Worm (Caenorhabditis elegans) whole organism, L4 larva: ENCODE measurements around the gene K02F6.7.
"Not testable (repeated sequence)": the region's sequence is repeated elsewhere in the genome, so short reads cannot be mapped to it uniquely, and the experiment has no call there.

Experiments used
- Y48G9A.11 ChIP-seq: fragments of 200-800 bp; sonication (Bioruptor generic); IDR thresholded peaks from 2 replicates; pipeline ENCODE4 v1.3.6; 2022; ENCODE audit warnings: missing genetic modification reagents, missing genetic modification characterization, missing compliant biosample characterization
- Y5F2A.4 ChIP-seq: fragments of 200-800 bp; sonication (Bioruptor generic); optimal IDR thresholded peaks from 2 replicates; lab custom pipeline; 2018; ENCODE audit warnings: mild to moderate bottlenecking, missing genetic modification characterization, missing compliant biosample characterization
- ZK546.5 ChIP-seq, 2 experiments: sonication (generic microtip); optimal IDR thresholded peaks; 2 replicates each; lab custom pipeline; 2017; ENCODE audit warnings: missing biosample characterization in 2 of 2, missing genetic modification characterization in 2 of 2
- arid-1 ChIP-seq: fragments of 200-800 bp; sonication (Bioruptor generic); conservative IDR thresholded peaks from 2 replicates; pipeline ENCODE4 v1.3.6; 2022; ENCODE audit warnings: missing genetic modification reagents, missing genetic modification characterization, missing compliant biosample characterization
- attf-4 ChIP-seq: sonication (generic microtip); optimal IDR thresholded peaks from 3 replicates; lab custom pipeline; 2017; ENCODE audit warnings: missing biosample characterization, missing genetic modification characterization
- ceh-20 ChIP-seq: fragments of 200-800 bp; sonication (Bioruptor generic); IDR thresholded peaks from 2 replicates; pipeline ENCODE4 v1.3.6; 2022; ENCODE audit warnings: missing genetic modification reagents, missing genetic modification characterization, missing compliant biosample characterization
- ceh-28 ChIP-seq: fragments of 150-350 bp; optimal IDR thresholded peaks from 2 replicates; lab custom pipeline; 2014; ENCODE audit warnings: missing biosample characterization, missing genetic modification reagents, missing genetic modification characterization
- cey-2 ChIP-seq: sonication (generic microtip); optimal IDR thresholded peaks from 3 replicates; lab custom pipeline; 2017; ENCODE audit warnings: missing genetic modification characterization, mild to moderate bottlenecking, missing compliant biosample characterization, antibody characterized with exemption, borderline replicate concordance; ENCODE audit not compliant: insufficient read depth
- dmd-6 ChIP-seq: fragments of 200-800 bp; sonication (Bioruptor generic); IDR thresholded peaks from 2 replicates; pipeline ENCODE4 v1.3.6; 2022; ENCODE audit warnings: missing genetic modification reagents, missing genetic modification characterization, missing compliant biosample characterization
- fkh-10 ChIP-seq: fragments of 150-350 bp; optimal IDR thresholded peaks from 2 replicates; lab custom pipeline; 2014; ENCODE audit warnings: missing biosample characterization, missing genetic modification reagents, missing genetic modification characterization
- fos-1 ChIP-seq: fragments of 150-350 bp; optimal IDR thresholded peaks from 2 replicates; lab custom pipeline; 2014; ENCODE audit warnings: missing biosample characterization, missing genetic modification characterization
- hlh-11 ChIP-seq: fragments of 200-800 bp; sonication (Bioruptor generic); optimal IDR thresholded peaks from 2 replicates; lab custom pipeline; 2018; ENCODE audit warnings: mild to moderate bottlenecking, missing genetic modification characterization, missing compliant biosample characterization
- hlh-30 ChIP-seq: sonication (generic microtip); optimal IDR thresholded peaks from 2 replicates; lab custom pipeline; 2017; ENCODE audit warnings: antibody characterized with exemption, mild to moderate bottlenecking, missing genetic modification characterization, missing compliant biosample characterization; ENCODE audit not compliant: insufficient read depth
- lin-1 ChIP-seq: fragments of 200-800 bp; sonication (Bioruptor generic); IDR thresholded peaks from 2 replicates; pipeline ENCODE4 v1.3.6; 2022; ENCODE audit warnings: missing genetic modification reagents, missing genetic modification characterization, missing compliant biosample characterization
- lin-39 ChIP-seq: fragments of 150-350 bp; optimal IDR thresholded peaks from 2 replicates; lab custom pipeline; 2014; ENCODE audit warnings: missing biosample characterization, missing genetic modification reagents, missing genetic modification characterization
- lsy-2 ChIP-seq, 2 experiments: fragments of 150-350 bp in 1 of 2; sonication (generic microtip) in 1 of 2; optimal IDR thresholded peaks; 2 replicates each; lab custom pipeline; 2014 to 2017; ENCODE audit warnings: missing biosample characterization in 2 of 2, missing genetic modification characterization in 2 of 2
- madf-5 ChIP-seq, 2 experiments: fragments of 200-800 bp; sonication (Bioruptor generic); IDR thresholded peaks; 2 replicates each; pipeline ENCODE4 v1.3.6; 2022; ENCODE audit warnings: missing compliant biosample characterization in 2 of 2, missing genetic modification characterization in 2 of 2
- mdt-29 ChIP-seq: fragments of 200-800 bp; sonication (Bioruptor generic); IDR thresholded peaks from 2 replicates; pipeline ENCODE4 v1.3.6; 2022; ENCODE audit warnings: missing genetic modification reagents, missing genetic modification characterization, missing compliant biosample characterization
- mxl-2 ChIP-seq: fragments of 200-800 bp; sonication (Bioruptor generic); conservative IDR thresholded peaks from 2 replicates; pipeline ENCODE4 v1.3.6; 2022; ENCODE audit warnings: missing genetic modification reagents, missing genetic modification characterization, missing compliant biosample characterization
- mxl-3 ChIP-seq: fragments of 200-800 bp; sonication (Bioruptor generic); optimal IDR thresholded peaks from 2 replicates; lab custom pipeline; 2018; ENCODE audit warnings: mild to moderate bottlenecking, missing genetic modification characterization, missing compliant biosample characterization
- nhr-10 ChIP-seq: fragments of 150-350 bp; optimal IDR thresholded peaks from 2 replicates; lab custom pipeline; 2014; ENCODE audit warnings: missing biosample characterization, missing genetic modification characterization
- nhr-102 ChIP-seq: sonication (generic microtip); optimal IDR thresholded peaks from 2 replicates; lab custom pipeline; 2016; ENCODE audit warnings: mild to moderate bottlenecking, missing genetic modification characterization, moderate library complexity, missing compliant biosample characterization
- nhr-11 ChIP-seq: fragments of 150-350 bp; optimal IDR thresholded peaks from 2 replicates; lab custom pipeline; 2014; ENCODE audit warnings: missing biosample characterization, missing genetic modification characterization
- nhr-77 ChIP-seq: fragments of 150-350 bp; optimal IDR thresholded peaks from 2 replicates; lab custom pipeline; 2014; ENCODE audit warnings: missing biosample characterization, missing genetic modification characterization
- saeg-2 ChIP-seq: fragments of 200-800 bp; sonication (Bioruptor generic); IDR thresholded peaks from 2 replicates; pipeline ENCODE4 v1.3.6; 2022; ENCODE audit warnings: missing genetic modification reagents, missing genetic modification characterization, missing compliant biosample characterization
- sdz-12 ChIP-seq: fragments of 200-800 bp; sonication (Bioruptor generic); optimal IDR thresholded peaks from 2 replicates; lab custom pipeline; 2018; ENCODE audit warnings: mild to moderate bottlenecking, missing genetic modification characterization, missing compliant biosample characterization
- set-16 ChIP-seq: fragments of 200-800 bp; sonication (Bioruptor generic); IDR thresholded peaks from 2 replicates; pipeline ENCODE4 v1.3.6; 2022; ENCODE audit warnings: missing genetic modification reagents, missing genetic modification characterization, missing compliant biosample characterization
- skn-1 ChIP-seq: fragments of 150-350 bp; optimal IDR thresholded peaks from 2 replicates; lab custom pipeline; 2014; ENCODE audit warnings: missing biosample characterization, missing genetic modification characterization
- snpc-1.2 ChIP-seq: fragments of 200-800 bp; sonication (Bioruptor generic); IDR thresholded peaks from 2 replicates; pipeline ENCODE4 v1.3.6; 2022; ENCODE audit warnings: missing genetic modification reagents, missing genetic modification characterization, missing compliant biosample characterization
- unc-39 ChIP-seq: sonication (generic microtip); optimal IDR thresholded peaks from 2 replicates; lab custom pipeline; 2017; ENCODE audit warnings: missing biosample characterization, missing genetic modification characterization
- unc-62 ChIP-seq, 3 experiments: fragments of 150-350 bp in 1 of 3; sonication (generic microtip); optimal IDR thresholded peaks in 2 of 3; peaks in 1 of 3; 1 replicate in 1 of 3; 2 replicates in 2 of 3; lab custom pipeline; 2014 to 2017; ENCODE audit warnings: missing biosample characterization in 3 of 3, missing genetic modification characterization in 3 of 3, missing genetic modification reagents in 3 of 3, missing genotype in 1 of 3
- vab-7 ChIP-seq: fragments of 200-800 bp; sonication (Bioruptor generic); IDR thresholded peaks from 2 replicates; pipeline ENCODE4 v1.3.6; 2022; ENCODE audit warnings: missing genetic modification reagents, missing genetic modification characterization, missing compliant biosample characterization

K02F6.7 gene

ce11 chrII:2545925-2546324 lies 8.3 kb upstream of the K02F6.7 start, which contains the start of gene K02F6.3:
Gene K02F6.3 (plus strand): TSS chrII:2546225.
- no peak for TF ChIP-seq skn-1 (tag; lab: Kevin White, UChicago)
- TF ChIP-seq nhr-77 (tag; lab: Kevin White, UChicago), result no peak
- TF ChIP-seq fos-1 (tag; lab: Kevin White, UChicago), result no peak
- no peak for TF ChIP-seq nhr-102 (tag; lab: Kevin White, UChicago)
- TF ChIP-seq mdt-29, result no peak
- no peak for TF ChIP-seq sdz-12 (GFP tag; lab: Kevin White, UChicago)
- no peak for TF ChIP-seq hlh-30 (tag; lab: Kevin White, UChicago)
- TF ChIP-seq lin-39 (tag; lab: Kevin White, UChicago), result no peak
- no peak for TF ChIP-seq hlh-11
- TF ChIP-seq ZK546.5 (tag; optimal IDR thresholded peaks at IDR 0.05; lab: Kevin White, UChicago), result no peak
- no peak for TF ChIP-seq ceh-28 (tag; lab: Kevin White, UChicago)
- TF ChIP-seq Y48G9A.11 (GFP tag; lab: Robert Waterston, UW), result no peak
- TF ChIP-seq cey-2 (tag; lab: Kevin White, UChicago), result no peak
- TF ChIP-seq snpc-1.2 (GFP tag; lab: Robert Waterston, UW), result no peak
- no peak for TF ChIP-seq Y5F2A.4 (GFP tag; lab: Kevin White, UChicago)
- TF ChIP-seq lin-1, result no peak
- TF ChIP-seq arid-1 (GFP tag; lab: Robert Waterston, UW), result no peak
- no peak for TF ChIP-seq nhr-11 (tag; lab: Kevin White, UChicago)
- TF ChIP-seq set-16 (GFP tag; lab: Robert Waterston, UW), result no peak

DNA sequence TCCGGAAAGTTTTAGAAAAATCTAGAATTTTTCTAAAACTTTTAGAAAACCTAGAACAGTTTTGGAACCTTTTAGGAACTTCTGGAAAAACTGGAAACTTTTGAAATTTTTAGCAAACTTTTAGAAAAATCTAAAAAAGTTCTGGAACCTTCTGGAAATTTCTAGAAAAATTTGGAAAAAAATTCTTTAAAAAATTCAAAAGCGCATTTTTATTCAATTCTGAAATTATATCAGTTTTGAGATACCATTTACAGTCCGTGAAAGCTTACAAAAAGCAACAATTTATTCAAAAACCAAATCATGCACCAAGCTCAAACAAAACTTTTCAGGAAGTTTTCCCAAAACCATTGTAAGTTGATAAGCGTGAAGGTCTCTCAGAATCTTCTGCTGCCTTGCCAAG lies 540 bp upstream of the K02F6.7 start, which contains the start of gene K02F6.4:
Gene K02F6.4, plus strand, starts transcription at position 301 of the 400 bp plus-strand sequence.
- no peak for TF ChIP-seq arid-1 (GFP tag; lab: Robert Waterston, UW)
- TF ChIP-seq nhr-11 (tag; lab: Kevin White, UChicago), result no peak
- TF ChIP-seq unc-39 (tag; lab: Kevin White, UChicago), result no peak
- no peak for TF ChIP-seq lin-1
- no peak for TF ChIP-seq lsy-2 (tag; optimal IDR thresholded peaks at IDR 0.05; lab: Kevin White, UChicago)
- no peak for TF ChIP-seq fkh-10
- no peak for TF ChIP-seq saeg-2 (GFP tag; lab: Robert Waterston, UW)
- no peak for TF ChIP-seq attf-4 (tag; lab: Kevin White, UChicago)
- TF ChIP-seq unc-62 (GFP tag; optimal IDR thresholded peaks at IDR 0.05 in 1 of 2; lab: Kevin White, UChicago), result no peak
- no peak for TF ChIP-seq unc-62 (tag; optimal IDR thresholded peaks at IDR 0.05; lab: Kevin White, UChicago)
- no peak for TF ChIP-seq mxl-2 (GFP tag; lab: Robert Waterston, UW)
- TF ChIP-seq ceh-20 (GFP tag; lab: Robert Waterston, UW), result no peak
- no peak for TF ChIP-seq madf-5 (GFP tag; IDR thresholded peaks at IDR 0.05; lab: Robert Waterston, UW)
- no peak for TF ChIP-seq sdz-12 (GFP tag; lab: Kevin White, UChicago)

ce11 chrII:2534952-2535351 lies 2.7 kb downstream of the K02F6.7 start, which contains the start of gene K02F6.8:
Gene K02F6.8 (minus strand): TSS chrII:2535052.
- TF ChIP-seq mxl-3 (GFP tag; lab: Kevin White, UChicago); saeg-2 (GFP tag; lab: Robert Waterston, UW); vab-7 (GFP tag; lab: Robert Waterston, UW): not testable (repeated sequence)

ce11 chrII:2534459-2534858 lies 3.2 kb downstream of the K02F6.7 start, which contains the start of gene K02F6.5:
Gene K02F6.5 (plus strand): TSS chrII:2534759.
- not testable (repeated sequence) for TF ChIP-seq Y5F2A.4 (GFP tag; lab: Kevin White, UChicago); nhr-10 (tag; lab: Kevin White, UChicago); dmd-6 (GFP tag; lab: Robert Waterston, UW)
